Worm (Caenorhabditis elegans): ENCODE data around the gene msp-3.

DNA sequence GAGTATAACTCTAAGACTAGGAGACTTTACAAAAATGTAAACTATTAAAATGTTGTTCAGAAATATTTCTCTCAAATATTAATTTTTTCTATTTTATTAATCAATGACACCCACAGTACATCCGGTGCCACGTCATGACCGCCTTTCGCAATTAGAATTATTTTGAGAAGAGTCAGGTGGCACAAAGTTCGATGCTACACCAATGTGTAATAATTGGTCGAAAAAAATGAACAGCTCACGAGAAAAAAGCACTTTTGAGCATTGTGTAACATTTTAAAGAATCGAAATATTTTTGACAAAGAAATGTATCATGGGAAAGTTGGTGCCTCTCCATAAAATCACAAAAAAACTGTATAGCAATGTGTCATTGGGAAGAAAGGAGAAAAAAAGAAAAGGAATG, 20.6 kb upstream of the msp-3 start:
- TF ChIP-seq dao-5 (tag; optimal IDR thresholded peaks at IDR 0.05) (no peak), W03F9.2 (tag; optimal IDR thresholded peaks at IDR 0.05) (no peak)
